Fruit fly (Drosophila melanogaster): ENCODE results near the gene CG5509.
A peak's percentile ranks its signal among the peaks of the same experiment; 100 is the strongest.

The CG5509 gene

dm6 chr3R:12449617-12450242 is 2.5 kb upstream of the CG5509 start:
- no peak for TF ChIP-seq Dif (GFP tag; optimal IDR thresholded peaks at IDR 0.05; ENCODE audit: partially characterized antibody)
- TF ChIP-seq rgr (GFP tag; optimal IDR thresholded peaks at IDR 0.05) = no peak
- TF ChIP-seq Mio (GFP tag; optimal IDR thresholded peaks at IDR 0.05) = no peak
- TF ChIP-seq CrebA (GFP tag; optimal IDR thresholded peaks at IDR 0.05; ENCODE audit: borderline replicate concordance) = no peak
- TF ChIP-seq ey (GFP tag; optimal IDR thresholded peaks at IDR 0.05) = no peak
- no peak for TF ChIP-seq sv (GFP tag; optimal IDR thresholded peaks at IDR 0.05)
- TF ChIP-seq Jra (GFP tag; optimal IDR thresholded peaks at IDR 0.05) = no peak
- TF ChIP-seq dl (GFP tag; optimal IDR thresholded peaks at IDR 0.05; ENCODE audit: insufficient read depth in 1 of 2, partially characterized antibody in 2 of 2) = no peak
- TF ChIP-seq GATAd (GFP tag; optimal IDR thresholded peaks at IDR 0.05) = no peak
- no peak for TF ChIP-seq Rel (GFP tag; optimal IDR thresholded peaks at IDR 0.05)
- no peak for TF ChIP-seq Rel (tag; optimal IDR thresholded peaks at IDR 0.05)
- TF ChIP-seq sage (GFP tag; optimal IDR thresholded peaks at IDR 0.05) = no peak
- no peak for TF ChIP-seq Hr78 (GFP tag; optimal IDR thresholded peaks at IDR 0.05)
- TF ChIP-seq h (GFP tag; optimal IDR thresholded peaks at IDR 0.05) = no peak
- TF ChIP-seq foxo (GFP tag; optimal IDR thresholded peaks at IDR 0.05) = no peak
- TF ChIP-seq Hr83 (GFP tag; optimal IDR thresholded peaks at IDR 0.05; ENCODE audit: poor library complexity, severe bottlenecking) = no peak
- no peak for TF ChIP-seq dmrt93B (GFP tag; optimal IDR thresholded peaks at IDR 0.05)
- no peak for TF ChIP-seq fru (GFP tag; optimal IDR thresholded peaks at IDR 0.05)
- TF ChIP-seq Dfd (GFP tag; optimal IDR thresholded peaks at IDR 0.05) = no peak
- no peak for TF ChIP-seq pan (optimal IDR thresholded peaks at IDR 0.05)
- TF ChIP-seq brk (GFP tag; optimal IDR thresholded peaks at IDR 0.05) = no peak

DNA sequence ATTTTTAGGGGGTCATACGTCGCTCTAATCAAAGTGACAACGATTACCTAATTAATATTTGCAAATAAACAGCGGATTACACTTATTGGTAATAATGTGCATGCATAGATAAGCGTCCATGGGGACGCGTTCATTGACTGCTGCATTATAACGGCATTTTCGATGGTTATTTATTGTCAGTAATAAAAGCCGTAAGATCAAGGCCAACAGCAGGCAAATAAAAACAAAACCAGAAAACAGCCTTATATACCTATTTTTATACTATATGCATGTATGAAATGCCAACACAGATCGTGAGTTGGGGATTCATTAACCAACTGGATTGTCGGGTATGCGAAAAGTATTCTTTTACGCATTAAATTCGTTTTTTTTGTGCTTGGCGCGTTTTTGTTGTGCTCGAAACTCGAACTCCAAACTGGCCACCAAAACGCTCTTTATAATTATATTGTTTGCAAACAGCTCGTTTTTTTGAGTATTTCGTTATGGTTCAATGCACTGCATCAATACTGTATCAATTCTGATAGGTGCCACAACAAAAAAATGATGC is 1.5 kb upstream of the CG5509 start:
- TF ChIP-seq Rel (GFP tag; optimal IDR thresholded peaks at IDR 0.05) (no peak), Rel (tag; optimal IDR thresholded peaks at IDR 0.05) (peak; percentile 46), psq (GFP tag; optimal IDR thresholded peaks at IDR 0.05) (no peak)

DNA sequence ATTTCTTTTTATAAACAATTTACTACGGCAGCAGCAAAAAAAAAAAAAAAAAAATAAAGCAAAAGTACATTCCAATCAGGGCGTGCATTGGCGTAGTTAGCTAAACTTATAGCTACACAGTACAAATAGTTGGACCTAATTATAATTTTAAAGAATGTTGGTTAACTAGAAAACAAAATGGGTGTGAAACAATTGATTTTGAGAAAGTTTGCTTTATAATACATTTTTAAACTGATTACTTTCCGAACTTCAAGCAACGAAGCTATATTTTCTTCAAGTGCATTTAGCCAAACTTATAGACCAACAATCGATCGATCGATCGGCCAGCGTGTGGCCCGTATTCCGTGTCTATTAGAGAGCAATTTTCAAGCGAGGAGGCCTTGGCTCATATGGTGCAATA is 888 bp upstream of the CG5509 start:
- TF ChIP-seq Rel (GFP tag; optimal IDR thresholded peaks at IDR 0.05) = no peak
- no peak for TF ChIP-seq Rel (tag; optimal IDR thresholded peaks at IDR 0.05)
- no peak for TF ChIP-seq h (GFP tag; optimal IDR thresholded peaks at IDR 0.05)
- TF ChIP-seq Myc (optimal IDR thresholded peaks at IDR 0.05) = no peak
- TF ChIP-seq dsf (GFP tag; optimal IDR thresholded peaks at IDR 0.05; ENCODE audit: borderline replicate concordance) = no peak
- no peak for TF ChIP-seq CG32264 (GFP tag; optimal IDR thresholded peaks at IDR 0.05)
- no peak for TF ChIP-seq brk (GFP tag; optimal IDR thresholded peaks at IDR 0.05)
- TF ChIP-seq Hr78 (GFP tag; optimal IDR thresholded peaks at IDR 0.05) = no peak
- TF ChIP-seq CrebA (GFP tag; optimal IDR thresholded peaks at IDR 0.05; ENCODE audit: borderline replicate concordance) = no peak
- no peak for TF ChIP-seq Dif (GFP tag; optimal IDR thresholded peaks at IDR 0.05; ENCODE audit: partially characterized antibody)
- TF ChIP-seq jim (GFP tag; optimal IDR thresholded peaks at IDR 0.05) = no peak
- no peak for TF ChIP-seq Sp1 (GFP tag; optimal IDR thresholded peaks at IDR 0.05)
- no peak for TF ChIP-seq Hnf4 (GFP tag; optimal IDR thresholded peaks at IDR 0.05)
- no peak for TF ChIP-seq Abd-B (GFP tag; optimal IDR thresholded peaks at IDR 0.05)
- TF ChIP-seq fru (GFP tag; optimal IDR thresholded peaks at IDR 0.05) = no peak
- no peak for TF ChIP-seq HLH106 (tag; optimal IDR thresholded peaks at IDR 0.05)
- no peak for TF ChIP-seq sage (GFP tag; optimal IDR thresholded peaks at IDR 0.05)

DNA sequence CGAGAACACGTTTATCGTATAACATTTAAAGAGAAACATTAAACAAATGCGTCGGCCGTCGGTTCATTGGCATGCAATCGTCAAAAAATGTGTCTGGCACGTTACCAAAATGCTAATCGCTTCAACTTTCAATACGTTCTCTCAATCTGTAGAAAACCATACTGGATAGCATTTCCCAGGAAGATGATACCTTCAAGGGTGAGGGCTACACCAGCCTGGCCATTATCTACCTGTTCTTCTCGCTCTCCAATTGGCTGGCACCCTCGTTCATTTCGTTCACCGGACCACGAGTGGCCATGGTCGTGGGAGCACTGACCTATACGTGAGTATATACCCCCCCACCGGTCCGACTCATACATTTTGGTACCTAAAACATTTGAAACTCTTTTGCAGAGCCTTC is 2.2 kb downstream of the CG5509 start:
- TF ChIP-seq GATAd (GFP tag; optimal IDR thresholded peaks at IDR 0.05) (no peak), Myc (optimal IDR thresholded peaks at IDR 0.05) (no peak), Dfd (GFP tag; optimal IDR thresholded peaks at IDR 0.05) (no peak), brk (GFP tag; optimal IDR thresholded peaks at IDR 0.05) (no peak)

DNA sequence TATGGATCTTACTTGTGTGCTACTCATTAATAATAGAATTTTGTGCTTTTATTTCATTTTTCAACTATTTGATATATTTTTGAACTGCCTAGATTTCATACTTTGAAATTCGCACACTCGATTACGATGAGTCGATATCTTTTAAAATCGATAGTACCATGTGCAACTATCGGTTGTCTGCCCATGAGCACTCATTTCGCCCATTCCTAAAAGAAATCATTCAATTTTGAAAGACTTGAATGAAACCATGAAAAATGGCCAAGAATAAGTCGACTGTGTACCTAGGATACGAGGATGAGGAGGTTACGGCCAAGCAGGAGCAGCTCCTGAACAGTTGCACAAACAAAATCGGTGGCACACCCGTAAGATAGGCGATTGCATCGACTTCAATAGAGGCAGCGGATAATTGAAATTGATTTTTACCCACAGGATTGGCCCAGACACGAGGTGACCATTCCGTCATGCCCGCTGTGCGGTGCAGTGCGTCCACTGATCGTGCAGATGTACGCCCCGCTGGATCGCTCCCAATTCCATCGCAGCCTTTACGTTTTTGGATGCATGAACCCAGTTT is 4.2 kb downstream of the CG5509 start, which contains the start of gene trus:
Gene trus, plus strand, starts transcription at position 204 of the 571 bp plus-strand sequence.
- TF ChIP-seq HLH106 (tag; optimal IDR thresholded peaks at IDR 0.05) (no peak), Myc (optimal IDR thresholded peaks at IDR 0.05) (no peak), sage (GFP tag; optimal IDR thresholded peaks at IDR 0.05) (no peak), Dif (GFP tag; optimal IDR thresholded peaks at IDR 0.05; ENCODE audit: partially characterized antibody) (no peak), br (GFP tag; optimal IDR thresholded peaks at IDR 0.05) (no peak), h (GFP tag; optimal IDR thresholded peaks at IDR 0.05) (no peak)
